Worm (Caenorhabditis elegans): ENCODE results near the gene shc-2.

Gene shc-2

DNA sequence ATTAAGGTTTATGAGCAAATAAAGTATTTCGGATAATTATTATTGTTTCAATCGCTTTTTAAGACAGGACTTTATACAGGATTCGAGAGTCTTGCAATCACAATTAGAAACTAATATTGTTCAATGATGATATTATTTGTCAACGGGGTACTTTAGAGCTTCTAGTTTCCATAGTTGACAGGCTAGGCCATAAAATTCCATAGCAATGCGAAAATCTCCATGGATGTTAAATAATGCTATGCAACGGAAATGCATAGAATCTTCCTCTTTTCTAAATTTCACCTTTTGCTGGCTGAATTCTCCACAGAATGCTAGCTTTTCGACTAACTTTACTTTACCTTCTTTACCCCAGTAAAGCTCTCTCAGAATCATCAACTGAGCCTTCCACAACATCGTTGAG lies 39.1 kb downstream of the shc-2 start, which contains the start of gene F59A6.3:
Gene F59A6.3, plus strand, starts transcription at position 301 of the 400 bp plus-strand sequence.
- TF ChIP-seq him-1 (tag; optimal IDR thresholded peaks at IDR 0.05) = no peak
- TF ChIP-seq W03F9.2 (tag; optimal IDR thresholded peaks at IDR 0.05) = no peak
- no peak for TF ChIP-seq dao-5 (tag; optimal IDR thresholded peaks at IDR 0.05)

DNA sequence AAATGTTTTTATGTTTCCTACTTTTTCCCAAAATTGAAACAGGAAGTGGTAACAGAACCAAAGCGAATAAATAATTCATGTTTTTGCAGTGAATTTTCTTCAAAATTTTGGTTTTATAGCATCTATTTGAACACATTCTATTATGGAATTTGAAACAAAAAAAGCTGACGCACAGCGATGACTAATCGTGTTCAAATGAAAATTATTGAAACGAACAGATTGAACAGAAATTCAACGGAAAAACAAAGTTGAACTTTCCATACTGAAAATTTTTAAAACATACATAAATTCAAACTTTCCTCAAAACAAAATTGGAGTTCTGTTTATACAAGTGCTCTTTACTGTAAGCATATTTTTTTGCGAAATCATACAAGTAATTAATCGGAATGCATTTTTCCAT lies 43.0 kb downstream of the shc-2 start, which contains the start of gene F59A6.12:
Gene F59A6.12, minus strand, starts transcription at position 101 of the 400 bp plus-strand sequence.
- TF ChIP-seq W03F9.2 (tag; optimal IDR thresholded peaks at IDR 0.05) (no peak), dao-5 (tag; optimal IDR thresholded peaks at IDR 0.05) (no peak), him-1 (tag; optimal IDR thresholded peaks at IDR 0.05) (no peak)

DNA sequence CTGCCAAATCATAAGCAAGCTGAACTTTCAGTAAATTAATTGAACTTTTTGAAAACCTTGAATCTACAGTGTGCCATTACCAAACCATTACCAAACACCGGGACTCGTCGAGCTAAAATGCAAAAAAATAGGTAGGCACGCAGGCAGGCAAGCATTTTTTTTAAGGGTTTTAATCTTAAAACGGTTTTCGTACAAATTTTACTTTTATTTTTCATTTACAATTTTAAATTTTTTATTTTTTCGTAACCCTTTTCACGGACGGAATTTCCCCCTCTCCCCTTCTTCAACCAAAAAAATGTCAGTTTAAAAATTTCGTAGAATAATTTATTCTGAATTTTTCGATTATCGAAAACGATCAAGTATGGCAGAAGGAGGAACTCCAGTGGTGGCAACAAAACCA lies 45.4 kb downstream of the shc-2 start, which contains the start of gene F59A6.2:
Gene F59A6.2, plus strand, starts transcription at position 301 of the 400 bp plus-strand sequence.
- TF ChIP-seq W03F9.2 (tag; optimal IDR thresholded peaks at IDR 0.05) = no peak
- no peak for TF ChIP-seq him-1 (tag; optimal IDR thresholded peaks at IDR 0.05)
- no peak for TF ChIP-seq dao-5 (tag; optimal IDR thresholded peaks at IDR 0.05)

DNA sequence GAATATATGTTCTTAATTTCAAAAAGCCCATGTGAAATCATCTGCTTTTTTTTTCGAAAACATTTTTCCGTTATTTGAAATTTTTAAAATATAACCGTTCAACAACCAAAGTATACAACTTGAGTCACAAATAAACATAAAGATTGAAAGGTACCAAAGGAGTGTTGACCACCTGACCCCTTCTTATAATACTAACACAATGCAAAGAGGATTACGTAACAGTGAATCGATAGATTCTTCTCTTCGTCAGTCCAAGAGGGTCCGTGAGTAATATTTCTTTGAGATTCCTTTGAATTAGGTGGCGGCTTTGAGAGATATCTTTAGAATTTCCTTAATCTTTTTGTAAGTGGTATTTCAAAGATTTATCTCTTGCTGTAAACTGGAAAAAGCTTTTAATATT lies 47.2 kb downstream of the shc-2 start:
- TF ChIP-seq dao-5 (tag; optimal IDR thresholded peaks at IDR 0.05) = no peak
- no peak for TF ChIP-seq him-1 (tag; optimal IDR thresholded peaks at IDR 0.05)
- TF ChIP-seq W03F9.2 (tag; optimal IDR thresholded peaks at IDR 0.05) = no peak

DNA sequence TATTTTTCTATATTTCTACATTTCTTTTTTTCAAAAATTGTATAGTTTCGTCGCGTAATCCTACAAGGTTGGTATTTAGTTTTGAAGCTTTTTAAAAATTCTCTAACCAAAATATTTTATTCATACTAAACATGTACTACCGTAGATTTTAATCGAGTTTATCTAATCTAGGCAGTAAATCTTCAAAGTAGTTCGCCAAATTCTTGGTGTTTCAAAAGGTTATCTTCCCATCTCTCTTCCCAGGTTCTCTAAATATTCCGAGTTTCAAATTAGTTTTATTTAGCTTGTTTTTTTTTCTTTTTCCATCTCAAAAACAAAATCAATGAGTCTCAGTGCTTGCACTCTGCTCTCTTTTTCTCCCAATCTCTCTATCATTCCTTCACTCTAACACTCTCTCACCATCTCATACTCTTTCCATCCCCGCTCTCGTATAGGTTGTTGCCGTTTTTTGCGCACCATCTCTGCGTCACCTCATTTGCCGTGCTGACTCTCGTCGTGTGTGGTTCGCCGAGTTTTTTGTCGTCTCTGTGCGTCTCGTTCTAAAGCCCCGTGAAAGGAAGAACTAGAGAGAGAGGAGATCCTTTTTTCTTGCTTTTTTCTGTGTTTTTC lies 48.1 kb downstream of the shc-2 start:
- TF ChIP-seq W03F9.2 (tag; optimal IDR thresholded peaks at IDR 0.05) (peak; percentile 45), him-1 (tag; optimal IDR thresholded peaks at IDR 0.05) (peak; percentile 12), dao-5 (tag; optimal IDR thresholded peaks at IDR 0.05) (no peak)

DNA sequence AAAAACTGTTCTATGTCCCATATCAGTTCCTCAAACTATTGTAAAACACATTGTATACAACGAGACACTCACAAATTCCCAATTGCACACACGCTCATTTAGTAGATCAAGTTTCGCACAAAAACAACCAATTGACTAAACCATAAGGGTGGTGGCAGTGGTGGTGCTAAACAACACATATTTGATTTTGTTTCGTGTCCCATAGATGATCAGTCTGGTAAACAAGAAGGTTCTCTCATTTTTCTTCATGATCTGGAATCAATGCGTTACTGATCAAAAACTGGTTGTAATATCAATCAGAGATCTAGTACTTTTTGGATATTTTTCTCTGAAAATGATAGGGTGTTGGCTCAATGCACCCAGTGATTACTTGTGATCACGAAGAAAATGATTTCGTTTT lies 49.6 kb downstream of the shc-2 start:
- no peak for TF ChIP-seq W03F9.2 (tag; optimal IDR thresholded peaks at IDR 0.05)
- no peak for TF ChIP-seq him-1 (tag; optimal IDR thresholded peaks at IDR 0.05)
- no peak for TF ChIP-seq dao-5 (tag; optimal IDR thresholded peaks at IDR 0.05)

DNA sequence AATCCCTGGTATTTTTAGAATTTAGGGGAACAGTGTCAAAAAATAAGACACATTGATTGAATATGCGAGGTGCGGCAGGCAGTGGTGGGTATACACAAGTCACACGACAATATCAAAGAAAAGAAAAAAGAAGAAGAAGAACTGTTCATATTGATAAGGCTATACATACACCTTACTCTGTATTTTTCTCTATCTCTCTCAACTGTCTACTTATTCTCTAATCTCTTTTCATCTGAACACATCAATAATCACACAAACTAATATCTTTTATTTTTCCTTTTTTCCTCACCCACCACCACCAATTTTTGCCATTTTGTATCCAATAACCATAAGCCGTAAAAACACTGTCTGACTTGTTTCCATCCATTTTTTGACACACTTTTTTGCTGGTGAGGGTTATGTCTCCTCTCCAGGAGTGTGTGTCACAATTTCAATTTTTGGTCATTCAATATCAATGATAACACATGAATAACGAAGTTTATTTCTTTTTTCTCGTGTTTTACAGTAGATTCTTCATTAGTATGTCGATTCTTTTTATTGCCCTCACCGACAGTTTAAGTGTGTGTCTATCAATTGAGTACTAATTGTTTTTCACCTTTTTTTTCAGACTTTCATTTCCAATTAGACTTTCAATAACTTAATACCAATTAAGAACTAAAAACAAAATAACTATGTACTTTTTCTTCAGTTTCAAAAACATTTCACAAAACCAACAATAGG lies 50.6 kb downstream of the shc-2 start:
- no peak for TF ChIP-seq W03F9.2 (tag; optimal IDR thresholded peaks at IDR 0.05)
- TF ChIP-seq him-1 (tag; optimal IDR thresholded peaks at IDR 0.05) = no peak
- TF ChIP-seq dao-5 (tag; optimal IDR thresholded peaks at IDR 0.05) = no peak

DNA sequence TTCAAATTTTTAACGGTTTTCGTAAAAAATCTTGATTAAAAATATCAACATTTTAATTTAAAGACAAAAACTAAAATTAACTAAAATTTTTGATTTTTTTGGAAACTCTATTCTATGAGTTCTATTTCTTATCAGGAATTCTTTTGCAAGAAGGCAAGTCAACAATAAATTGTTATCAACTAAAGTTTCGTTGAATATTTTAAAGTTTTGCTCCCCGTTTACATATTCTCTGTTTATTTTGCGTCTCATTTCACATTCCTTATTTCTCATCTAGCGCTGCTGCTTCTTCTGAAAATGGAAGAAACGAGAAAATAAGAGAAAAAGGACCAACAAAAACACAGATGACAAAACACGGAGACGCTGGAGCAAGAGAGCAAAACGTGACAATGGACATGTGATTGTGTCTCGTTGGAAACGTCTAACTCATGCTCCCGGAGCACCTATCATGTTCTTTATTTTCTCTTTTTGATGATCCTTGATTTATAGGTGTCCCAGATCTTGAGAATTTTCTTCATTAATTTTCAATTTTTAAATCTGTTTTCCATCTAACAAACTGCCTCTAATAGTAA lies 51.6 kb downstream of the shc-2 start:
- TF ChIP-seq him-1 (tag; optimal IDR thresholded peaks at IDR 0.05) = no peak

DNA sequence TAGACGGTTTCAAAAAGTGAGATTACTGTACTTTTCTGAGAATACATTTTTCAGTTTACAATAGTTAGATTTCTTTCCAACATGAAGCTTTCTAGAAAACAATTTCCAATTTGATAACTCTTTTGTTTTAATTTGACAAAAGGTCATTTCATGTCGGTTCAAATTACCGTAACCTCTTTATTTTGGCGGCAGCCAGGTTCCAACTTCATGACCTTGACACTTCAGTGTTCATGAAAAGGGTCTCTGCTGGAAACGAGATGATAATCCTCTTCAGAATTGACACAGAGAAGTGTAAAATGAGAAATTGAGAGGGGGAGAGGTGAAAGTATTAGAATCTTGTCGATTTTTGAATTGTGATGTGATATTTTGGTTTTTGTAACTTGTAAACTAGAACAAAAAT lies 52.6 kb downstream of the shc-2 start:
- TF ChIP-seq dao-5 (tag; optimal IDR thresholded peaks at IDR 0.05) (no peak), him-1 (tag; optimal IDR thresholded peaks at IDR 0.05) (no peak), W03F9.2 (tag; optimal IDR thresholded peaks at IDR 0.05) (no peak)

DNA sequence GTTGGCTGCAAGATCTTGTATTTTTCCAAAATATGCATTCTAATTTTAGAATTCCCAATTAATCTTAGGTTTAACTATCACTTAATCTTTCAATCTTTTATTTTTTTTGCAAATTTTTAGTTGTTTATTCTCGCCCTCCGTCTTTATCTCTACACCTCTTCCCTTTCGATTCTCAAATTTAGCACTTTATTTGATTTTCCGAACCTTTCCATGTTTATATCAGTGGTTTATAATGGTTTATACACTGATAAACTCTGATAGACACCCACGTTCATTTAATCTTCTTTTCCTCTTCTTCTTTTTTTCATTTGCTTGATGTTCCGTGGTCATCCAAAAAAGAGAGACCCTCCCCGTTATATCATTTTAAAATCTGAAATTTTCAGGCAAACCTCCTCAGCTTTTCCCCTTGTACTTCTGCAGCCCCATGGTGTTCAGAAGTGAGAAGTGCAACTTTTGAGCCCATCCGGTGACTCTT lies 53.5 kb downstream of the shc-2 start, which contains the start of the genes nsy-1 and F59A6.13:
Gene nsy-1, plus strand, starts transcription at position 377 of the 475 bp plus-strand sequence.
Gene F59A6.13, plus strand, starts transcription at position 425 of the 475 bp plus-strand sequence.
- TF ChIP-seq him-1 (tag; optimal IDR thresholded peaks at IDR 0.05) (no peak), dao-5 (tag; optimal IDR thresholded peaks at IDR 0.05) (no peak), W03F9.2 (tag; optimal IDR thresholded peaks at IDR 0.05) (no peak)

DNA sequence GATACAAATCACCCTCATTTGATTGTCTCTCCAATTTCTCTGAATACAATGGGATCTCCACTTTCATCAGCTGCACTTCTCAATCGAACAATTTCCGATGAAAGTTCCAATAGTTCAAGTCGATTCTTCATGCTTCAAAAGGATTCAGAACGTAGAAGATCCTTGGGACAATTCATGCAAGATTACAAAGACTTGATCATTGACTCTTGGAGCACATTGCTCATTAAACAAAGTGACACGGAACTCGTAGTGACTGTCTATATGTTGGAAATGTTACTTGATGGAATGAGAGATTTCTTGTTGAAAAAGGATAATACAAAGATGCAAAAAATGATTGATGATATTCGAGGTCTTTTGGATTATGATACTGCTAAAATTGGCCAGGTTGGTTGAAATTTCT lies 59.0 kb downstream of the shc-2 start:
- TF ChIP-seq dao-5 (tag; optimal IDR thresholded peaks at IDR 0.05) (no peak), W03F9.2 (tag; optimal IDR thresholded peaks at IDR 0.05) (no peak), him-1 (tag; optimal IDR thresholded peaks at IDR 0.05) (no peak)

DNA sequence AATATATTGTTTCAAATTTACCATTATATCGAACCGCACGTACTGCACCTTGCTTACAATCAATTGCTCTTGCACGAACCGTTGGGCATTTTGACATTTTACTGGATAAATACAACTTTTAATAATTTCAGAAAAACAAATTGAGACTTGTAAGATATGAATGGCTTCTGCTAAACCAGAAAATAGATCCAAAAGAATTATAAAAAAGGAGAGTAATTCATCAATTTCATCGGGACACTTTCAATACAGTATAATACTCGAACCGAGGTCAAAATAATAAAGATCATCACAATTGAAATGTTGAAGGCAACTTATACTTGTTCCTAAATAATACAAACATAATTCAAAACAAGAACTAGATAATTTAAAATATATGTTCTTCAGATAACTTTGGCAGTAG lies 62.6 kb downstream of the shc-2 start, which contains the start of gene wdr-83:
Gene wdr-83, minus strand, starts transcription at position 101 of the 400 bp plus-strand sequence.
- TF ChIP-seq W03F9.2 (tag; optimal IDR thresholded peaks at IDR 0.05) (no peak), him-1 (tag; optimal IDR thresholded peaks at IDR 0.05) (no peak), dao-5 (tag; optimal IDR thresholded peaks at IDR 0.05) (no peak)

DNA sequence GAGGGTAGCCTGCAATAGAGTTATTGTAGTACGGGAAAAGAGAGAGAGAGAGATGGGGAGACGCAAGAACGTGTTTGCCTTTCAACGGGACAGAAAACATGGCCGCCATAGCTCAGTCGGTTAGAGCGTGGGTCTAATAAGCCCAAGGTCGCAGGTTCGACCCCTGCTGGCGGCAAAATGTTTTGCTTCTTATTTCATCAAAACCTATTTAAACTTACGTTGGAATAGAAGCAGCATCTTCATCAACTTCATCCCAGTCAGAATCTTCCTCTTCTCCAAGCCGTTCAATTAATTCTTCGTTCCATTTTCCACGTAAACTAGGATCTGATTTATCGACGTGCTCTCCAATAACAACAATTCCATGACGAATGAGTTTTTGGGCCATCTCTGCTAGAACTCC lies 63.7 kb downstream of the shc-2 start:
- TF ChIP-seq W03F9.2 (tag; optimal IDR thresholded peaks at IDR 0.05) (no peak), dao-5 (tag; optimal IDR thresholded peaks at IDR 0.05) (peak; percentile 59), him-1 (tag; optimal IDR thresholded peaks at IDR 0.05) (peak; percentile 54)

DNA sequence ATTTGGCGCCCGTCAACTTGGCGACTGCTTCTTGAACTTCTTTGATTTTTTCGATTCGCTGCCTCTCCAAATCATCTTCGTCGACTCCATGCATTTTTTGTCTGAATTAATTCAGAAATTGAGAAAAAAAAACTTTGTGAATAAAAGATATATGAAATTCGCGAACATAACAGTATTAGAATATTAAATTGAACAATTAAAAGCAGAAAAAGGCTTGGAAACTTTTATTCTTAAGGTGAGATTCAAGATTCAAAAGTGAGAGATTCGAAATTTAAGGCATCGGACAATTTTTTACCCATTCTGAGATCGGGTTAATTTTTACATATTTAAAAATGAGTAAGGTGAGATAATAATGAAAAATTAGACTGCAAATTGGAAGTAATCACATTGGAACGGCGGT lies 65.0 kb downstream of the shc-2 start, which contains the start of gene F33G12.3:
Gene F33G12.3, minus strand, starts transcription at position 101 of the 400 bp plus-strand sequence.
- no peak for TF ChIP-seq dao-5 (tag; optimal IDR thresholded peaks at IDR 0.05)
- no peak for TF ChIP-seq W03F9.2 (tag; optimal IDR thresholded peaks at IDR 0.05)
- TF ChIP-seq him-1 (tag; optimal IDR thresholded peaks at IDR 0.05) = no peak

All from whole organism, L4/young adult.